Worm (Caenorhabditis elegans): ENCODE data around the gene F19C7.3.
A peak's percentile ranks its signal among the peaks of the same experiment; 100 is the strongest.

The F19C7.3 gene

ce11 chrIV:4588408-4588807 is 8.5 kb upstream of the F19C7.3 start:
- no peak for TF ChIP-seq F26F4.8 (GFP tag; conservative IDR thresholded peaks at IDR 0.05)
- no peak for TF ChIP-seq unc-39 (tag; optimal IDR thresholded peaks at IDR 0.05)
- no peak for TF ChIP-seq jun-1 (tag; optimal IDR thresholded peaks at IDR 0.05)
- peak; percentile 9 for TF ChIP-seq mxl-3 (GFP tag; optimal IDR thresholded peaks at IDR 0.05)
- TF ChIP-seq arid-1 (GFP tag; conservative IDR thresholded peaks at IDR 0.05), result no peak
- TF ChIP-seq zfp-2 (tag; optimal IDR thresholded peaks at IDR 0.05), result no peak
- no peak for TF ChIP-seq D1046.2 (GFP tag; IDR thresholded peaks at IDR 0.05)
- TF ChIP-seq dpl-1 (GFP tag; optimal IDR thresholded peaks at IDR 0.05), result no peak
- TF ChIP-seq hlh-11 (tag; optimal IDR thresholded peaks at IDR 0.05), result peak; percentile 20
- TF ChIP-seq tag-97 (GFP tag; IDR thresholded peaks at IDR 0.05), result no peak
- TF ChIP-seq nhr-6 (tag; optimal IDR thresholded peaks at IDR 0.05), result no peak
- no peak for TF ChIP-seq mxl-2 (GFP tag; conservative IDR thresholded peaks at IDR 0.05)
- TF ChIP-seq daf-16 (GFP tag; optimal IDR thresholded peaks at IDR 0.05), result no peak
- no peak for TF ChIP-seq daf-16 (tag; optimal IDR thresholded peaks at IDR 0.05)
- TF ChIP-seq nhr-28 (tag; optimal IDR thresholded peaks at IDR 0.05), result peak; percentile 1
- no peak for TF ChIP-seq ceh-82 (tag; optimal IDR thresholded peaks at IDR 0.05)
- TF ChIP-seq aly-2 (tag; optimal IDR thresholded peaks at IDR 0.05), result no peak
- no peak for TF ChIP-seq daf-12 (tag; optimal IDR thresholded peaks at IDR 0.05)
- no peak for TF ChIP-seq ztf-7 (tag; optimal IDR thresholded peaks at IDR 0.05)
- no peak for TF ChIP-seq nhr-76 (tag; optimal IDR thresholded peaks at IDR 0.05)
- no peak for TF ChIP-seq R02D3.7 (tag; optimal IDR thresholded peaks at IDR 0.05)
- no peak for TF ChIP-seq cey-2 (tag; optimal IDR thresholded peaks at IDR 0.05; ENCODE audit: borderline replicate concordance, insufficient read depth)
- no peak for TF ChIP-seq zip-11 (GFP tag; IDR thresholded peaks at IDR 0.05)
- no peak for TF ChIP-seq lsy-2 (tag; optimal IDR thresholded peaks at IDR 0.05)
- no peak for TF ChIP-seq lin-13 (GFP tag; optimal IDR thresholded peaks at IDR 0.05)
- no peak for TF ChIP-seq spr-3 (GFP tag; optimal IDR thresholded peaks at IDR 0.05)
- peak; percentile 13 for TF ChIP-seq aha-1 (tag)
- no peak for TF ChIP-seq nhr-111 (GFP tag; optimal IDR thresholded peaks at IDR 0.05)
- no peak for TF ChIP-seq dmd-6 (GFP tag; IDR thresholded peaks at IDR 0.05)
- TF ChIP-seq ceh-28 (tag; optimal IDR thresholded peaks at IDR 0.05), result no peak
- no peak for TF ChIP-seq nhr-77 (tag; optimal IDR thresholded peaks at IDR 0.05)
- no peak for TF ChIP-seq ceh-62 (tag; optimal IDR thresholded peaks at IDR 0.05)
- no peak for TF ChIP-seq Y48G9A.11 (GFP tag; IDR thresholded peaks at IDR 0.05)
- TF ChIP-seq lin-38 (GFP tag; IDR thresholded peaks at IDR 0.05), result no peak
- TF ChIP-seq ces-1 (GFP tag; optimal IDR thresholded peaks at IDR 0.05), result no peak
- peak; percentile 6 for TF ChIP-seq rbr-2 (tag; optimal IDR thresholded peaks at IDR 0.05)
- no peak for TF ChIP-seq saeg-2 (GFP tag; IDR thresholded peaks at IDR 0.05)

ce11 chrIV:4599352-4600004 is 2.6 kb downstream of the F19C7.3 start, which contains the start of gene F19C7.2:
TSS of gene F19C7.2 (plus strand) at chrIV:4599954.
- TF ChIP-seq pqm-1 (tag; optimal IDR thresholded peaks at IDR 0.05) (peak; percentile 68), nhr-25 (tag; optimal IDR thresholded peaks at IDR 0.05; ENCODE audit: borderline replicate concordance, insufficient read depth) (no peak), nhr-28 (tag; optimal IDR thresholded peaks at IDR 0.05) (peak; percentile 16), nhr-102 (tag; optimal IDR thresholded peaks at IDR 0.05) (peak; percentile 47)

ce11 chrIV:4602565-4602964 is 5.6 kb downstream of the F19C7.3 start, which contains the start of gene F19C7.4:
TSS of gene F19C7.4 (plus strand) at chrIV:4602865.
- TF ChIP-seq lin-13 (GFP tag; optimal IDR thresholded peaks at IDR 0.05), result no peak
- TF ChIP-seq zfp-3 (GFP tag; conservative IDR thresholded peaks at IDR 0.05), result no peak
- no peak for TF ChIP-seq daf-16 (GFP tag; optimal IDR thresholded peaks at IDR 0.05)
- no peak for TF ChIP-seq daf-16 (tag; optimal IDR thresholded peaks at IDR 0.05)
- no peak for TF ChIP-seq gei-8 (GFP tag; optimal IDR thresholded peaks at IDR 0.05)
- TF ChIP-seq ceh-20 (GFP tag; IDR thresholded peaks at IDR 0.05), result no peak
- peak in 1 of 2 experiments; percentile 10 for TF ChIP-seq unc-62 (GFP tag; optimal IDR thresholded peaks at IDR 0.05 in 1 of 2)
- TF ChIP-seq unc-62 (tag; optimal IDR thresholded peaks at IDR 0.05), result no peak
- no peak for TF ChIP-seq sdz-12 (GFP tag; optimal IDR thresholded peaks at IDR 0.05)
- no peak for TF ChIP-seq set-16 (GFP tag; IDR thresholded peaks at IDR 0.05)
- TF ChIP-seq vab-7 (GFP tag; IDR thresholded peaks at IDR 0.05), result no peak
- no peak for TF ChIP-seq zfp-2 (tag; optimal IDR thresholded peaks at IDR 0.05)
- no peak for TF ChIP-seq nhr-10 (tag; optimal IDR thresholded peaks at IDR 0.05)
- TF ChIP-seq mdl-1 (tag; optimal IDR thresholded peaks at IDR 0.05), result no peak
- TF ChIP-seq ces-1 (GFP tag; optimal IDR thresholded peaks at IDR 0.05), result no peak
- no peak for TF ChIP-seq spr-3 (GFP tag; optimal IDR thresholded peaks at IDR 0.05)
- peak; percentile 36 for TF ChIP-seq nhr-28 (tag; optimal IDR thresholded peaks at IDR 0.05)
- TF ChIP-seq aly-2 (tag; optimal IDR thresholded peaks at IDR 0.05), result no peak
- no peak for TF ChIP-seq daf-12 (tag; optimal IDR thresholded peaks at IDR 0.05)
- TF ChIP-seq ceh-28 (tag; optimal IDR thresholded peaks at IDR 0.05), result no peak
